Worm (Caenorhabditis elegans) whole organism, midembryonic: ENCODE results near the gene dnbp-1.

Experiments
- T22C8.4 ChIP-seq: fragments of 200-800 bp; sonication (Bioruptor generic); IDR thresholded peaks from 2 replicates; pipeline ENCODE4 v1.3.6; 2022; ENCODE audit warnings: missing genetic modification characterization, missing compliant biosample characterization
- cog-1 ChIP-seq: sonication (generic microtip); optimal IDR thresholded peaks from 2 replicates; lab custom pipeline; 2016; ENCODE audit warnings: missing genetic modification characterization, missing compliant biosample characterization
- flt-1 ChIP-seq: fragments of 200-800 bp; sonication (Bioruptor generic); IDR thresholded peaks from 2 replicates; pipeline ENCODE4 v1.3.6; 2022; ENCODE audit warnings: missing genetic modification characterization, missing compliant biosample characterization
- klf-2 ChIP-seq: fragments of 200-800 bp; sonication (Bioruptor generic); conservative IDR thresholded peaks from 2 replicates; pipeline ENCODE4 v1.3.6; 2022; ENCODE audit warnings: missing genetic modification reagents, missing genetic modification characterization, missing compliant biosample characterization
- med-1 ChIP-seq: sonication (generic microtip); optimal IDR thresholded peaks from 2 replicates; lab custom pipeline; 2017; ENCODE audit warnings: missing genetic modification characterization, mild to moderate bottlenecking, missing compliant biosample characterization, antibody characterized with exemption, missing genetic modification reagents; ENCODE audit not compliant: insufficient read depth
- ref-1 ChIP-seq: fragments of 200-800 bp; sonication (Bioruptor generic); conservative IDR thresholded peaks from 2 replicates; pipeline ENCODE4 v1.3.6; 2022; ENCODE audit warnings: missing genetic modification reagents, missing genetic modification characterization, missing compliant biosample characterization
- tab-1 ChIP-seq: fragments of 200-800 bp; sonication (Bioruptor generic); IDR thresholded peaks from 2 replicates; pipeline ENCODE4 v1.3.6; 2022; ENCODE audit warnings: missing genetic modification characterization, missing compliant biosample characterization
- ztf-23 ChIP-seq: fragments of 200-800 bp; sonication (Bioruptor generic); IDR thresholded peaks from 2 replicates; pipeline ENCODE4 v1.3.6; 2022; ENCODE audit warnings: missing genetic modification reagents, missing genetic modification characterization, missing compliant biosample characterization
- ztf-29 ChIP-seq: fragments of 200-800 bp; sonication (Bioruptor generic); IDR thresholded peaks from 2 replicates; pipeline ENCODE4 v1.3.6; 2022; ENCODE audit warnings: missing genetic modification reagents, missing genetic modification characterization, missing compliant biosample characterization

- no peak for TF ChIP-seq flt-1 (GFP tag; lab: Robert Waterston, UW)
- TF ChIP-seq ref-1 (GFP tag; lab: Robert Waterston, UW): no peak
- TF ChIP-seq klf-2 (GFP tag; lab: Robert Waterston, UW): no peak
- TF ChIP-seq tab-1 (GFP tag; lab: Robert Waterston, UW): no peak
- no peak for TF ChIP-seq ztf-23 (GFP tag; lab: Robert Waterston, UW)
- TF ChIP-seq T22C8.4 (GFP tag; lab: Robert Waterston, UW): no peak
- no peak for TF ChIP-seq med-1 (GFP tag; lab: Kevin White, UChicago)
- TF ChIP-seq ztf-29 (GFP tag; lab: Robert Waterston, UW): no peak
- no peak for TF ChIP-seq cog-1 (tag; lab: Kevin White, UChicago)
These were observed 10.2 kb upstream of the dnbp-1 start for ce11 chrIV:13989875-13990274.
